Fruit fly (Drosophila melanogaster) Kc167 (cell line): Measurements from ENCODE around the gene CG1208.

Source experiments
- Myc ChIP-seq: fragments of >200 bp; optimal IDR thresholded peaks from 2 replicates; lab custom pipeline; 2017; ENCODE audit warnings: missing external identifiers
- Sin3A ChIP-seq: fragments of >200 bp; optimal IDR thresholded peaks from 2 replicates; lab custom pipeline; 2018; ENCODE audit warnings: missing external identifiers
- h ChIP-seq: fragments of >200 bp; optimal IDR thresholded peaks from 3 replicates; lab custom pipeline; 2018; ENCODE audit warnings: missing external identifiers
- insv ChIP-seq: fragments of >200 bp; optimal IDR thresholded peaks from 3 replicates; lab custom pipeline; 2018; ENCODE audit warnings: missing external identifiers
- psq ChIP-seq: fragments of >200 bp; optimal IDR thresholded peaks from 2 replicates; lab custom pipeline; 2017; ENCODE audit warnings: missing external identifiers
- ttk ChIP-seq: sonication (Bioruptor generic); optimal IDR thresholded peaks from 2 replicates; lab custom pipeline; 2017; ENCODE audit warnings: missing external identifiers

Gene CG1208

dm6 chr3R:5829762-5830161 is 1.7 kb upstream of the CG1208 start, which contains the start of gene glob3:
TSS of gene glob3 (plus strand) at chr3R:5830062.
- TF ChIP-seq h (lab: Kevin White, UChicago) (no peak), psq (lab: Kevin White, UChicago) (no peak), insv (lab: Kevin White, UChicago) (no peak), Myc (lab: Kevin White, UChicago) (no peak), ttk (no peak), Sin3A (lab: Kevin White, UChicago) (no peak)

- TF ChIP-seq Sin3A (lab: Kevin White, UChicago): no peak
- TF ChIP-seq insv (lab: Kevin White, UChicago): no peak
- no peak for TF ChIP-seq Myc (lab: Kevin White, UChicago)
- TF ChIP-seq ttk: no peak
- no peak for TF ChIP-seq h (lab: Kevin White, UChicago)
Measured at dm6 chr3R:5832345-5832981, 1.0 kb downstream of the CG1208 start.

dm6 chr3R:5833948-5834504 is 2.6 kb downstream of the CG1208 start:
- TF ChIP-seq Myc (lab: Kevin White, UChicago) (no peak), ttk (no peak), insv (lab: Kevin White, UChicago) (no peak), psq (lab: Kevin White, UChicago) (no peak), h (lab: Kevin White, UChicago) (no peak), Sin3A (lab: Kevin White, UChicago) (no peak)

dm6 chr3R:5836536-5836935 is 5.1 kb downstream of the CG1208 start:
- TF ChIP-seq h (lab: Kevin White, UChicago): no peak
- TF ChIP-seq insv (lab: Kevin White, UChicago): no peak
- no peak for TF ChIP-seq Myc (lab: Kevin White, UChicago)
- TF ChIP-seq psq (lab: Kevin White, UChicago): no peak
- no peak for TF ChIP-seq ttk
- no peak for TF ChIP-seq Sin3A (lab: Kevin White, UChicago)

dm6 chr3R:5838683-5839365 is 7.4 kb downstream of the CG1208 start:
- TF ChIP-seq Sin3A (lab: Kevin White, UChicago): no peak
- TF ChIP-seq h (lab: Kevin White, UChicago): no peak
- TF ChIP-seq insv (lab: Kevin White, UChicago): no peak
- no peak for TF ChIP-seq psq (lab: Kevin White, UChicago)
- no peak for TF ChIP-seq ttk
- TF ChIP-seq Myc (lab: Kevin White, UChicago): no peak

dm6 chr3R:5840870-5841269 is 9.4 kb downstream of the CG1208 start, which contains the start of gene CG1213:
TSS of gene CG1213 (plus strand) at chr3R:5841170.
- TF ChIP-seq Sin3A (lab: Kevin White, UChicago): no peak
- no peak for TF ChIP-seq Myc (lab: Kevin White, UChicago)
- no peak for TF ChIP-seq ttk
- TF ChIP-seq psq (lab: Kevin White, UChicago): no peak
- no peak for TF ChIP-seq h (lab: Kevin White, UChicago)
- no peak for TF ChIP-seq insv (lab: Kevin White, UChicago)

- TF ChIP-seq Myc (lab: Kevin White, UChicago) (no peak), psq (lab: Kevin White, UChicago) (no peak)
Measured at dm6 chr3R:5841290-5841689, 9.9 kb downstream of the CG1208 start.

- TF ChIP-seq h (lab: Kevin White, UChicago) (no peak), psq (lab: Kevin White, UChicago) (no peak)
Measured at dm6 chr3R:5843516-5843915, 12.1 kb downstream of the CG1208 start.

- TF ChIP-seq Sin3A (lab: Kevin White, UChicago) (no peak), psq (lab: Kevin White, UChicago) (no peak), h (lab: Kevin White, UChicago) (no peak), insv (lab: Kevin White, UChicago) (no peak), Myc (lab: Kevin White, UChicago) (no peak), ttk (no peak)
Measured at dm6 chr3R:5846570-5847270, 15.3 kb downstream of the CG1208 start, which contains the start of gene CG14676. TSS of gene CG14676 (plus strand) at chr3R:5847220.

- TF ChIP-seq h (lab: Kevin White, UChicago) (no peak), Myc (lab: Kevin White, UChicago) (no peak)
Measured at dm6 chr3R:5853032-5853431, 21.6 kb downstream of the CG1208 start, which contains the start of gene CG34287. TSS of gene CG34287 (plus strand) at chr3R:5853332.

dm6 chr3R:5856215-5856614 is 24.8 kb downstream of the CG1208 start, which contains the start of the genes disp and ECSIT:
TSS of gene disp (minus strand) at chr3R:5856311.
TSS of gene ECSIT (plus strand) at chr3R:5856585.
- TF ChIP-seq h (lab: Kevin White, UChicago) (no peak), insv (lab: Kevin White, UChicago) (no peak), ttk (no peak), psq (lab: Kevin White, UChicago) (no peak), Myc (lab: Kevin White, UChicago) (no peak), Sin3A (lab: Kevin White, UChicago) (no peak)
